Worm (Caenorhabditis elegans): ENCODE measurements around the gene rha-2.

DNA sequence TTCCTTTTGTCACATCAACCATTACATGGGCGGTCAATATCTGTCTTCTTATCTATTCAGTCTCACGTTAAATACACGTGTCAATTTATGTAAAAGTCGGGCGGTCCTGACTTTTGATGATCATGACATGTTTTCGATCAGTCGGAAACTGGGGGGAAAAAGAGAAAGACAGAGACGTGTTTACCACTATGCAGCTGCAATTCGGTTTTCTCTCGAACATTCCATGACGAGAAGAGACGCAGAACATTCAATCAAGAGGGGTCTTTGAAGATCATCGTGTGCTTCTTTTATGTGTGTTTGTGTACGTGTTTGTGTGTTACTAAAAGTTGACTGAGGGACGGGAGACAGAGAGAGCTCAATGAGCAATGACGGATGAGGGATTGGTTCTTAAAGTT lies 44.0 kb upstream of the rha-2 start:
- no peak for TF ChIP-seq lin-11 (tag; optimal IDR thresholded peaks at IDR 0.05)
- TF ChIP-seq madf-2 (tag; optimal IDR thresholded peaks at IDR 0.05), result no peak
- no peak for TF ChIP-seq nhr-11 (tag; optimal IDR thresholded peaks at IDR 0.05)
- TF ChIP-seq ets-4 (tag; optimal IDR thresholded peaks at IDR 0.05), result no peak
- peak; percentile 42 for TF ChIP-seq T23F11.4 (GFP tag; optimal IDR thresholded peaks at IDR 0.05)
- TF ChIP-seq dve-1 (tag; optimal IDR thresholded peaks at IDR 0.05), result peak; percentile 62
- TF ChIP-seq unc-3 (GFP tag; conservative IDR thresholded peaks at IDR 0.05), result no peak
- TF ChIP-seq unc-3 (tag; optimal IDR thresholded peaks at IDR 0.05), result no peak
- TF ChIP-seq tbx-2 (tag; optimal IDR thresholded peaks at IDR 0.05), result peak; percentile 78
- no peak for TF ChIP-seq hlh-15 (tag; optimal IDR thresholded peaks at IDR 0.05)

All from whole organism, late embryonic.